Worm (Caenorhabditis elegans) whole organism, late embryonic: ENCODE data around the gene W10C6.2.

Experiments used
- ama-1 ChIP-seq: fragments of 150-350 bp; optimal IDR thresholded peaks from 2 replicates; lab custom pipeline; 2014
- elt-2 ChIP-seq: sonication (generic microtip); optimal IDR thresholded peaks from 2 replicates; lab custom pipeline; 2016; ENCODE audit warnings: missing genetic modification reagents, missing genetic modification characterization, missing compliant biosample characterization
- ets-4 ChIP-seq: sonication (generic microtip); optimal IDR thresholded peaks from 2 replicates; lab custom pipeline; 2016; ENCODE audit warnings: missing genetic modification characterization, missing compliant biosample characterization
- fkh-10 ChIP-seq: fragments of 150-350 bp; optimal IDR thresholded peaks from 2 replicates; lab custom pipeline; 2014; ENCODE audit warnings: missing biosample characterization, missing genetic modification reagents, missing genetic modification characterization
- pha-2 ChIP-seq: sonication (generic microtip); optimal IDR thresholded peaks from 2 replicates; lab custom pipeline; 2017; ENCODE audit warnings: mild to moderate bottlenecking, missing genetic modification characterization, missing compliant biosample characterization
- pha-4 ChIP-seq: fragments of 150-350 bp; optimal IDR thresholded peaks from 2 replicates; lab custom pipeline; 2018; ENCODE audit warnings: missing biosample characterization, missing genetic modification reagents, missing genetic modification characterization
- pqm-1 ChIP-seq: sonication (generic microtip); optimal IDR thresholded peaks from 2 replicates; lab custom pipeline; 2016; ENCODE audit warnings: missing genetic modification characterization, missing compliant biosample characterization
- sdc-2 ChIP-seq: sonication (generic microtip); optimal IDR thresholded peaks from 2 replicates; lab custom pipeline; 2016; ENCODE audit warnings: missing genotype, missing genetic modification characterization, missing compliant biosample characterization

ce11 chrII:11072565-11072964 lies 49.1 kb downstream of the W10C6.2 start:
- TF ChIP-seq ama-1 (lab: Kevin White, UChicago) (no peak), fkh-10 (GFP tag; lab: Kevin White, UChicago) (no peak), elt-2 (tag; lab: Kevin White, UChicago) (no peak), pha-4 (tag; lab: Kevin White, UChicago) (no peak), pha-2 (no peak), ets-4 (tag; lab: Kevin White, UChicago) (no peak), sdc-2 (tag; lab: Kevin White, UChicago) (no peak), pqm-1 (tag; lab: Kevin White, UChicago) (no peak)
